Worm (Caenorhabditis elegans): ENCODE measurements around the gene F42D1.4.
A peak's percentile ranks its signal among the peaks of the same experiment; 100 is the strongest.

Gene F42D1.4

ce11 chrX:14853712-14854217 is 46.7 kb downstream of the F42D1.4 start, which contains the start of the genes C27C12.1 and C27C12.4 (continued):
- TF ChIP-seq unc-86 (tag; optimal IDR thresholded peaks at IDR 0.05) (no peak), ceh-31 (tag; optimal IDR thresholded peaks at IDR 0.05) (peak; percentile 89), hlh-6 (tag; optimal IDR thresholded peaks at IDR 0.05) (peak; percentile 47), syd-9 (tag; optimal IDR thresholded peaks at IDR 0.05) (peak; percentile 30), ttx-3 (tag; optimal IDR thresholded peaks at IDR 0.05) (no peak), npax-4 (tag; optimal IDR thresholded peaks at IDR 0.05) (no peak), fkh-6 (tag; optimal IDR thresholded peaks at IDR 0.05) (peak; percentile 63), madf-2 (tag; optimal IDR thresholded peaks at IDR 0.05) (no peak), fax-1 (tag; optimal IDR thresholded peaks at IDR 0.05) (peak; percentile 38), odd-2 (tag; optimal IDR thresholded peaks at IDR 0.05) (no peak), rnt-1 (tag; optimal IDR thresholded peaks at IDR 0.05) (peak; percentile 56), ceh-30 (tag; optimal IDR thresholded peaks at IDR 0.05) (peak; percentile 33), unc-55 (GFP tag; optimal IDR thresholded peaks at IDR 0.05) (peak; percentile 53), lim-6 (tag; optimal IDR thresholded peaks at IDR 0.05) (no peak), hlh-8 (tag; optimal IDR thresholded peaks at IDR 0.05) (peak; percentile 40), mec-3 (tag; optimal IDR thresholded peaks at IDR 0.05; ENCODE audit: borderline replicate concordance) (no peak), hlh-30 (tag; optimal IDR thresholded peaks at IDR 0.05; ENCODE audit: insufficient read depth) (peak; percentile 59), ceh-14 (tag; optimal IDR thresholded peaks at IDR 0.05) (peak; percentile 42), ceh-48 (tag; optimal IDR thresholded peaks at IDR 0.05) (no peak), pha-2 (tag; optimal IDR thresholded peaks at IDR 0.05) (no peak), C38D4.7 (GFP tag; optimal IDR thresholded peaks at IDR 0.05) (no peak), che-1 (tag; optimal IDR thresholded peaks at IDR 0.05) (no peak), ets-4 (tag; optimal IDR thresholded peaks at IDR 0.05) (peak; percentile 81), sox-4 (tag; optimal IDR thresholded peaks at IDR 0.05) (no peak), tbx-7 (tag; optimal IDR thresholded peaks at IDR 0.05) (peak; percentile 15), eyg-1 (tag; optimal IDR thresholded peaks at IDR 0.05) (no peak), ceh-22 (tag; optimal IDR thresholded peaks at IDR 0.05) (no peak), tbx-2 (tag; optimal IDR thresholded peaks at IDR 0.05) (peak; percentile 88), pha-4 (tag; optimal IDR thresholded peaks at IDR 0.05) (no peak), dve-1 (tag; optimal IDR thresholded peaks at IDR 0.05) (peak; percentile 43), gmeb-2 (tag; optimal IDR thresholded peaks at IDR 0.05) (no peak), pax-1 (tag; optimal IDR thresholded peaks at IDR 0.05) (peak; percentile 62), K09A11.1 (tag; optimal IDR thresholded peaks at IDR 0.05; ENCODE audit: insufficient read depth) (no peak), hlh-15 (tag; optimal IDR thresholded peaks at IDR 0.05) (no peak)
